Worm (Caenorhabditis elegans) whole organism, L2 larva: ENCODE results near the gene ets-5.

Experiments used
- C34F6.9 ChIP-seq: fragments of 150-350 bp; optimal IDR thresholded peaks from 2 replicates; lab custom pipeline; 2014; ENCODE audit warnings: missing biosample characterization, missing genetic modification characterization
- F13H6.1 ChIP-seq: sonication (generic microtip); optimal IDR thresholded peaks from 2 replicates; lab custom pipeline; 2016; ENCODE audit warnings: missing genetic modification characterization, missing compliant biosample characterization
- R02D3.7 ChIP-seq: fragments of 150-350 bp; optimal IDR thresholded peaks from 2 replicates; lab custom pipeline; 2014; ENCODE audit warnings: missing biosample characterization, missing genetic modification characterization
- Y55F3AM.14 ChIP-seq: fragments of 200-800 bp; sonication (Bioruptor generic); optimal IDR thresholded peaks from 2 replicates; lab custom pipeline; 2018; ENCODE audit warnings: mild to moderate bottlenecking, missing genetic modification characterization, missing compliant biosample characterization
- ZK546.5 ChIP-seq: sonication (generic microtip); optimal IDR thresholded peaks from 2 replicates; lab custom pipeline; 2017; ENCODE audit warnings: missing biosample characterization, missing genetic modification characterization
- alr-1 ChIP-seq: fragments of 150-350 bp; optimal IDR thresholded peaks from 2 replicates; lab custom pipeline; 2014; ENCODE audit warnings: missing biosample characterization, missing genetic modification characterization
- ama-1 ChIP-seq: fragments of 150-350 bp; optimal IDR thresholded peaks from 2 replicates; lab custom pipeline; 2018; ENCODE audit warnings: inconsistent platforms
- blmp-1 ChIP-seq: sonication (generic microtip); optimal IDR thresholded peaks from 2 replicates; lab custom pipeline; 2017; ENCODE audit warnings: missing genetic modification characterization, mild to moderate bottlenecking, missing compliant biosample characterization, antibody characterized with exemption, moderate library complexity; ENCODE audit not compliant: insufficient read depth
- ceh-16 ChIP-seq: fragments of 150-350 bp; optimal IDR thresholded peaks from 2 replicates; lab custom pipeline; 2014; ENCODE audit warnings: missing biosample characterization, missing genetic modification characterization
- ceh-82 ChIP-seq: fragments of 150-350 bp; optimal IDR thresholded peaks from 2 replicates; lab custom pipeline; 2014; ENCODE audit warnings: missing biosample characterization, missing genetic modification characterization
- crh-2 ChIP-seq: sonication (generic microtip); optimal IDR thresholded peaks from 2 replicates; lab custom pipeline; 2017; ENCODE audit warnings: missing biosample characterization, missing genetic modification characterization
- dmd-4 ChIP-seq: sonication (generic microtip); optimal IDR thresholded peaks from 2 replicates; lab custom pipeline; 2017; ENCODE audit warnings: missing biosample characterization, missing genetic modification characterization
- elt-1 ChIP-seq: fragments of 150-350 bp; optimal IDR thresholded peaks from 2 replicates; lab custom pipeline; 2014; ENCODE audit warnings: missing biosample characterization, missing genetic modification characterization
- elt-3 ChIP-seq: sonication (generic microtip); optimal IDR thresholded peaks from 2 replicates; lab custom pipeline; 2017; ENCODE audit warnings: missing biosample characterization, missing genetic modification characterization
- fos-1 ChIP-seq: fragments of 150-350 bp; optimal IDR thresholded peaks from 2 replicates; lab custom pipeline; 2014; ENCODE audit warnings: missing biosample characterization, missing genetic modification characterization
- lin-11 ChIP-seq: fragments of 150-350 bp; sonication (generic microtip); optimal IDR thresholded peaks from 2 replicates; lab custom pipeline; 2014; ENCODE audit warnings: missing biosample characterization, missing genetic modification characterization, inconsistent platforms, mixed read lengths
- lin-13 ChIP-seq: fragments of 150-350 bp; optimal IDR thresholded peaks from 2 replicates; lab custom pipeline; 2014; ENCODE audit warnings: missing biosample characterization, missing genetic modification reagents, missing genetic modification characterization
- lin-39 ChIP-seq: fragments of 150-350 bp; optimal IDR thresholded peaks from 2 replicates; lab custom pipeline; 2014; ENCODE audit warnings: missing biosample characterization, missing genetic modification reagents, missing genetic modification characterization
- lsy-2 ChIP-seq, 2 experiments: fragments of 150-350 bp in 1 of 2; sonication (generic microtip) in 1 of 2; optimal IDR thresholded peaks; 2 replicates each; lab custom pipeline; 2014 to 2017; ENCODE audit warnings: missing biosample characterization in 2 of 2, missing genetic modification characterization in 2 of 2
- mab-5 ChIP-seq: fragments of 150-350 bp; optimal IDR thresholded peaks from 2 replicates; lab custom pipeline; 2014; ENCODE audit warnings: missing biosample characterization, missing genetic modification characterization
- mdl-1 ChIP-seq, 2 experiments: fragments of 150-350 bp in 1 of 2; sonication (generic microtip) in 1 of 2; optimal IDR thresholded peaks; 2 replicates each; lab custom pipeline; 2017; ENCODE audit warnings: missing biosample characterization in 2 of 2, missing genetic modification characterization in 2 of 2
- nhr-11 ChIP-seq: fragments of 150-350 bp; optimal IDR thresholded peaks from 2 replicates; lab custom pipeline; 2014; ENCODE audit warnings: missing biosample characterization, missing genetic modification characterization
- nhr-12 ChIP-seq: fragments of 150-350 bp; optimal IDR thresholded peaks from 2 replicates; lab custom pipeline; 2014; ENCODE audit warnings: missing biosample characterization, missing genetic modification characterization
- nhr-129 ChIP-seq: fragments of 150-350 bp; optimal IDR thresholded peaks from 2 replicates; lab custom pipeline; 2014; ENCODE audit warnings: missing biosample characterization, missing genetic modification characterization
- nhr-21 ChIP-seq: fragments of 150-350 bp; optimal IDR thresholded peaks from 2 replicates; lab custom pipeline; 2014; ENCODE audit warnings: missing biosample characterization, missing genetic modification characterization
- nhr-23 ChIP-seq: fragments of 150-350 bp; optimal IDR thresholded peaks from 2 replicates; lab custom pipeline; 2014; ENCODE audit warnings: missing biosample characterization, missing genetic modification reagents, missing genetic modification characterization
- nhr-237 ChIP-seq: fragments of 150-350 bp; optimal IDR thresholded peaks from 2 replicates; lab custom pipeline; 2014; ENCODE audit warnings: missing biosample characterization, missing genetic modification characterization
- nhr-25 ChIP-seq: fragments of 150-350 bp; sonication (generic microtip); optimal IDR thresholded peaks from 3 replicates; lab custom pipeline; 2014; ENCODE audit warnings: missing biosample characterization, missing genetic modification characterization
- nhr-6 ChIP-seq: fragments of 150-350 bp; optimal IDR thresholded peaks from 2 replicates; lab custom pipeline; 2014; ENCODE audit warnings: missing biosample characterization, missing genetic modification characterization
- nhr-77 ChIP-seq: fragments of 150-350 bp; optimal IDR thresholded peaks from 2 replicates; lab custom pipeline; 2014; ENCODE audit warnings: missing biosample characterization, missing genetic modification characterization
- peb-1 ChIP-seq: fragments of 150-350 bp; optimal IDR thresholded peaks from 2 replicates; lab custom pipeline; 2014; ENCODE audit warnings: missing biosample characterization, missing genetic modification characterization
- skn-1 ChIP-seq: sonication (generic microtip); optimal IDR thresholded peaks from 2 replicates; lab custom pipeline; 2017; ENCODE audit warnings: missing biosample characterization, missing genetic modification characterization
- sma-3 ChIP-seq: sonication (generic microtip); optimal IDR thresholded peaks from 2 replicates; lab custom pipeline; 2016; ENCODE audit warnings: missing genetic modification reagents, missing genetic modification characterization, missing compliant biosample characterization
- sma-9 ChIP-seq, 2 experiments: fragments of 150-350 bp in 1 of 2; sonication (generic microtip) in 1 of 2; optimal IDR thresholded peaks; 2 replicates each; lab custom pipeline; 2014 to 2016; ENCODE audit warnings: missing genetic modification characterization in 2 of 2, mild to moderate bottlenecking in 1 of 2, missing biosample characterization in 1 of 2, missing compliant biosample characterization in 1 of 2, missing genetic modification reagents in 1 of 2, moderate library complexity in 1 of 2
- snpc-4 ChIP-seq: fragments of 150-350 bp; optimal IDR thresholded peaks from 2 replicates; lab custom pipeline; 2014; ENCODE audit warnings: missing biosample characterization, missing genetic modification characterization
- unc-55 ChIP-seq: fragments of 150-350 bp; sonication (generic microtip); optimal IDR thresholded peaks from 3 replicates; lab custom pipeline; 2014; ENCODE audit warnings: missing biosample characterization, missing genetic modification reagents, missing genetic modification characterization
- zag-1 ChIP-seq: fragments of 150-350 bp; optimal IDR thresholded peaks from 2 replicates; lab custom pipeline; 2014; ENCODE audit warnings: missing biosample characterization, missing genetic modification characterization
- ztf-1 ChIP-seq: fragments of 200-800 bp; sonication (Bioruptor generic); conservative IDR thresholded peaks from 2 replicates; pipeline ENCODE4 v1.3.6; 2022; ENCODE audit warnings: missing genetic modification characterization, missing compliant biosample characterization
- ztf-11 ChIP-seq: sonication (generic microtip); optimal IDR thresholded peaks from 2 replicates; lab custom pipeline; 2017; ENCODE audit warnings: missing biosample characterization, missing genetic modification characterization
- ztf-4 ChIP-seq: fragments of 150-350 bp; optimal IDR thresholded peaks from 2 replicates; lab custom pipeline; 2014; ENCODE audit warnings: missing biosample characterization, missing genetic modification characterization

ets-5 gene

ce11 chrX:5122369-5122768 lies 38.0 kb upstream of the ets-5 start:
- TF ChIP-seq nhr-6 (tag; lab: Kevin White, UChicago) (no peak), sma-9 (GFP tag; optimal IDR thresholded peaks at IDR 0.05; lab: Kevin White, UChicago) (peak; percentile 34), sma-9 (tag; optimal IDR thresholded peaks at IDR 0.05; lab: Kevin White, UChicago) (no peak), ztf-11 (tag; lab: Kevin White, UChicago) (no peak), elt-3 (tag; lab: Kevin White, UChicago) (no peak), sma-3 (GFP tag; lab: Kevin White, UChicago) (peak; percentile 32)

- TF ChIP-seq lin-11 (tag; lab: Kevin White, UChicago) (peak; percentile 32), R02D3.7 (tag; lab: Kevin White, UChicago) (no peak), sma-9 (GFP tag; optimal IDR thresholded peaks at IDR 0.05; lab: Kevin White, UChicago) (peak; percentile 4), sma-9 (tag; optimal IDR thresholded peaks at IDR 0.05; lab: Kevin White, UChicago) (no peak), lsy-2 (tag; optimal IDR thresholded peaks at IDR 0.05; lab: Kevin White, UChicago) (peak in 1 of 2 experiments; percentile 17), C34F6.9 (tag; lab: Kevin White, UChicago) (peak; percentile 29), alr-1 (peak; percentile 26), crh-2 (tag; lab: Kevin White, UChicago) (no peak), fos-1 (peak; percentile 21), unc-55 (GFP tag; lab: Kevin White, UChicago) (peak; percentile 66), nhr-129 (peak; percentile 41), nhr-25 (tag; lab: Kevin White, UChicago) (no peak)
Measured at ce11 chrX:5121789-5122188, 37.5 kb upstream of the ets-5 start.

ce11 chrX:5120807-5121206 lies 36.5 kb upstream of the ets-5 start:
- no peak for TF ChIP-seq skn-1 (tag; lab: Kevin White, UChicago)
- TF ChIP-seq nhr-129, result peak; percentile 29
- no peak for TF ChIP-seq ztf-1 (GFP tag; lab: Robert Waterston, UW)

DNA sequence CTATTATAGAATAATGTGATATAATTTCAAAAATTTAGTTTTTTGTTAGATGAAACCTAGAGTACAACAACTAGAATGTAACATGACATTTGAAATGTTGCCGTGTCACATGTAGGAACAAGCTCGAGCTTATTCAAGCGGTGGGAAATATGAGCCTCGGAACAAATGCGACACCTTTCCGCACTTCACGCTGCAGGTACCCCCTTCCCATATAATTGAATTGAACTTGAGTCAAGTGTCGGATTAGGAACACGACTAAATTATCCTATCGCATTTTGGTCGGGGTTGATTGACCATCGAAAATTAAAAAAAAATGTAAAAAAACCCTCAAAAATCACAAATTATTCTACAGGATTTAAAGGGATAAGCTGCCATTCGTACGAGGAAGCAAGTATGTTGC lies 35.9 kb upstream of the ets-5 start:
- TF ChIP-seq blmp-1 (no peak), ztf-11 (tag; lab: Kevin White, UChicago) (no peak), sma-3 (GFP tag; lab: Kevin White, UChicago) (no peak), F13H6.1 (tag; lab: Kevin White, UChicago) (no peak), nhr-77 (tag; lab: Kevin White, UChicago) (no peak), snpc-4 (tag; lab: Kevin White, UChicago) (no peak), alr-1 (no peak), unc-55 (GFP tag; lab: Kevin White, UChicago) (no peak), nhr-237 (no peak), skn-1 (tag; lab: Kevin White, UChicago) (no peak), ZK546.5 (no peak), dmd-4 (tag; lab: Kevin White, UChicago) (no peak), nhr-21 (tag; lab: Kevin White, UChicago) (no peak), nhr-12 (tag; lab: Kevin White, UChicago) (no peak), ama-1 (lab: Kevin White, UChicago) (no peak), nhr-11 (tag; lab: Kevin White, UChicago) (no peak), lin-13 (no peak)
- TF ChIP-seq, all 48 proteins: peak for 0

DNA sequence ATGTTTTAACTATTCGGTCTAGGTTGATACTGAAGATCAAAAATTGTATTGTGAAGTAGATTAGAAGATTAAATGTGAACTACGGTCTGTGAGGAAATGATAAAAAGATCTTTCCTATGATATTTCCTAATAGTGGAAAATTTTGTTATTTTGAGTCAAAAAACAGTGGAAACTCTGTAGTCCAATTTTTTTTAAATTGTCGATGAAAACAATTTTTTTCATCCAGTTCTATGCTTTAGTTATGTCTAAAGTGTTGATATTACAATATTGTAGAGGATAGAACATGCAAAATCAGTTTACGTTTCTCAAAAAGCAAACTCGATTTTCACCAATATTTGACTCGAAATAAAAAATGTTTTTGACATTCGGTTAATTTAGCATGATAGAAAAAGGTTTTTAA lies 35.4 kb upstream of the ets-5 start:
- TF ChIP-seq nhr-11 (tag; lab: Kevin White, UChicago), result no peak

- TF ChIP-seq mab-5 (tag; lab: Kevin White, UChicago) (no peak), peb-1 (tag; lab: Kevin White, UChicago) (no peak), lin-13 (peak; percentile 14), C34F6.9 (tag; lab: Kevin White, UChicago) (peak; percentile 20), nhr-11 (tag; lab: Kevin White, UChicago) (no peak), lsy-2 (tag; optimal IDR thresholded peaks at IDR 0.05; lab: Kevin White, UChicago) (peak in 1 of 2 experiments; percentile 32), nhr-12 (tag; lab: Kevin White, UChicago) (no peak), F13H6.1 (tag; lab: Kevin White, UChicago) (peak; percentile 77), nhr-21 (tag; lab: Kevin White, UChicago) (peak; percentile 76), Y55F3AM.14 (GFP tag; lab: Kevin White, UChicago) (peak; percentile 59), sma-9 (GFP tag; optimal IDR thresholded peaks at IDR 0.05; lab: Kevin White, UChicago) (peak; percentile 71), sma-9 (tag; optimal IDR thresholded peaks at IDR 0.05; lab: Kevin White, UChicago) (no peak), lin-11 (tag; lab: Kevin White, UChicago) (no peak), ceh-16 (tag; lab: Kevin White, UChicago) (no peak), nhr-77 (tag; lab: Kevin White, UChicago) (no peak), ceh-82 (tag; lab: Kevin White, UChicago) (no peak), lin-39 (tag; lab: Kevin White, UChicago) (peak; percentile 66), mdl-1 (tag; optimal IDR thresholded peaks at IDR 0.05; lab: Kevin White, UChicago) (peak in 1 of 2 experiments; percentile 50), elt-3 (tag; lab: Kevin White, UChicago) (no peak), nhr-23 (tag; lab: Kevin White, UChicago) (no peak), snpc-4 (tag; lab: Kevin White, UChicago) (no peak), nhr-237 (no peak), ZK546.5 (no peak), elt-1 (tag; lab: Kevin White, UChicago) (no peak), blmp-1 (peak; percentile 72), zag-1 (tag; lab: Kevin White, UChicago) (no peak), ztf-4 (tag; lab: Kevin White, UChicago) (peak; percentile 17), skn-1 (tag; lab: Kevin White, UChicago) (no peak)
Measured at ce11 chrX:5119246-5119645, 34.9 kb upstream of the ets-5 start.
